Worm (Caenorhabditis elegans) whole organism, young adult: ENCODE measurements around the gene rfs-1.

Experiments
- B0261.1 ChIP-seq: sonication (generic microtip); optimal IDR thresholded peaks from 2 replicates; lab custom pipeline; 2016; ENCODE audit warnings: mild to moderate bottlenecking, missing genetic modification characterization, moderate library complexity, missing compliant biosample characterization
- C06A6.2 ChIP-seq: fragments of 200-800 bp; sonication (Bioruptor generic); conservative IDR thresholded peaks from 2 replicates; pipeline ENCODE4 v1.3.6; 2022; ENCODE audit warnings: missing genetic modification characterization, missing compliant biosample characterization
- D2030.7 ChIP-seq: fragments of 200-800 bp; sonication (Bioruptor generic); IDR thresholded peaks from 2 replicates; pipeline ENCODE4 v1.3.6; 2022; ENCODE audit warnings: missing genetic modification reagents, missing genetic modification characterization, missing compliant biosample characterization
- F10E7.11 ChIP-seq: sonication (generic microtip); optimal IDR thresholded peaks from 2 replicates; lab custom pipeline; 2017; ENCODE audit warnings: mild to moderate bottlenecking, missing genetic modification characterization, moderate library complexity, missing compliant biosample characterization
- F23B12.7 ChIP-seq: sonication (generic microtip); optimal IDR thresholded peaks from 2 replicates; lab custom pipeline; 2017; ENCODE audit warnings: missing genetic modification characterization, mild to moderate bottlenecking, missing compliant biosample characterization, antibody characterized with exemption, moderate library complexity; ENCODE audit not compliant: insufficient read depth
- F33H1.4 ChIP-seq: fragments of 200-800 bp; sonication (Bioruptor generic); IDR thresholded peaks from 2 replicates; pipeline ENCODE4 v1.3.6; 2022; ENCODE audit warnings: missing genetic modification reagents, missing genetic modification characterization, missing compliant biosample characterization
- F57A8.1 ChIP-seq: fragments of 200-800 bp; sonication (Bioruptor generic); optimal IDR thresholded peaks from 2 replicates; lab custom pipeline; 2018; ENCODE audit warnings: mild to moderate bottlenecking, missing genetic modification characterization, moderate library complexity, missing compliant biosample characterization
- T26A5.8 ChIP-seq: sonication (generic microtip); optimal IDR thresholded peaks from 2 replicates; lab custom pipeline; 2016; ENCODE audit warnings: missing genetic modification characterization, missing compliant biosample characterization
- Y95B8A.8 ChIP-seq: fragments of 200-800 bp; sonication (Bioruptor generic); IDR thresholded peaks from 2 replicates; pipeline ENCODE4 v1.3.6; 2022; ENCODE audit warnings: missing genetic modification reagents, missing genetic modification characterization, missing compliant biosample characterization
- aptf-3 ChIP-seq: fragments of 200-800 bp; sonication (Bioruptor generic); IDR thresholded peaks from 2 replicates; pipeline ENCODE4 v1.3.6; 2022; ENCODE audit warnings: missing genetic modification characterization, missing compliant biosample characterization
- attf-5 ChIP-seq: fragments of 200-800 bp; sonication (Bioruptor generic); optimal IDR thresholded peaks from 2 replicates; lab custom pipeline; 2018; ENCODE audit warnings: mild to moderate bottlenecking, missing genetic modification characterization, missing compliant biosample characterization
- attf-6 ChIP-seq: fragments of 200-800 bp; sonication (Bioruptor generic); IDR thresholded peaks from 2 replicates; pipeline ENCODE4 v1.3.6; 2022; ENCODE audit warnings: missing genetic modification reagents, missing genetic modification characterization, missing compliant biosample characterization
- bed-1 ChIP-seq: fragments of 200-800 bp; sonication (Bioruptor generic); IDR thresholded peaks from 2 replicates; pipeline ENCODE4 v1.3.6; 2022; ENCODE audit warnings: missing genetic modification reagents, missing genetic modification characterization, missing compliant biosample characterization
- bed-2 ChIP-seq: fragments of 200-800 bp; sonication (Bioruptor generic); IDR thresholded peaks from 2 replicates; pipeline ENCODE4 v1.3.6; 2022; ENCODE audit warnings: missing genetic modification reagents, missing genetic modification characterization, missing compliant biosample characterization
- cebp-1 ChIP-seq, 2 experiments: fragments of 200-800 bp in 1 of 2; sonication (Bioruptor generic) in 1 of 2; sonication (generic microtip) in 1 of 2; IDR thresholded peaks in 1 of 2; optimal IDR thresholded peaks in 1 of 2; 2 replicates each; pipeline versions ENCODE4 v1.3.6 to Lab custom; 2017 to 2022; ENCODE audit warnings: missing compliant biosample characterization in 2 of 2, missing genetic modification characterization in 2 of 2, mild to moderate bottlenecking in 1 of 2, missing genetic modification reagents in 1 of 2, moderate library complexity in 1 of 2
- ceh-100 ChIP-seq: fragments of 200-800 bp; sonication (Bioruptor generic); IDR thresholded peaks from 2 replicates; pipeline ENCODE4 v1.3.6; 2022; ENCODE audit warnings: missing genetic modification reagents, missing genetic modification characterization, missing compliant biosample characterization
- ceh-58 ChIP-seq: fragments of 200-800 bp; sonication (Bioruptor generic); IDR thresholded peaks from 2 replicates; pipeline ENCODE4 v1.3.6; 2022; ENCODE audit warnings: missing genetic modification characterization, missing compliant biosample characterization
- ceh-79 ChIP-seq: sonication (generic microtip); optimal IDR thresholded peaks from 2 replicates; lab custom pipeline; 2017; ENCODE audit warnings: mild to moderate bottlenecking, missing genetic modification characterization, missing compliant biosample characterization
- chd-7 ChIP-seq: sonication (generic microtip); optimal IDR thresholded peaks from 2 replicates; lab custom pipeline; 2016; ENCODE audit warnings: mild to moderate bottlenecking, missing genetic modification characterization, moderate library complexity, missing compliant biosample characterization
- die-1 ChIP-seq: sonication (generic microtip); optimal IDR thresholded peaks from 2 replicates; lab custom pipeline; 2016; ENCODE audit warnings: missing genotype, mild to moderate bottlenecking, missing genetic modification characterization, missing compliant biosample characterization
- dox-1 ChIP-seq: fragments of 200-800 bp; sonication (Bioruptor generic); IDR thresholded peaks from 2 replicates; pipeline ENCODE4 v1.3.6; 2022; ENCODE audit warnings: missing genetic modification reagents, missing genetic modification characterization, missing compliant biosample characterization
- ekl-4 ChIP-seq: fragments of 200-800 bp; sonication (Bioruptor generic); IDR thresholded peaks from 2 replicates; pipeline ENCODE4 v1.3.6; 2022; ENCODE audit warnings: missing genetic modification reagents, missing genetic modification characterization, missing compliant biosample characterization
- hrde-1 ChIP-seq: sonication (generic microtip); optimal IDR thresholded peaks from 2 replicates; lab custom pipeline; 2016; ENCODE audit warnings: missing genetic modification characterization, mild to moderate bottlenecking, missing compliant biosample characterization, moderate library complexity, missing genotype, missing genetic modification reagents, borderline replicate concordance
- let-607 ChIP-seq, 2 experiments: fragments of 200-800 bp in 1 of 2; sonication (Bioruptor generic) in 1 of 2; sonication (generic microtip) in 1 of 2; optimal IDR thresholded peaks; 2 replicates each; lab custom pipeline; 2016 to 2018; ENCODE audit warnings: mild to moderate bottlenecking in 2 of 2, missing compliant biosample characterization in 2 of 2, missing genetic modification characterization in 2 of 2, moderate library complexity in 2 of 2, missing genotype in 1 of 2
- lin-26 ChIP-seq: fragments of 200-800 bp; sonication (Bioruptor generic); IDR thresholded peaks from 2 replicates; pipeline ENCODE4 v1.3.6; 2022; ENCODE audit warnings: missing genetic modification reagents, missing genetic modification characterization, missing compliant biosample characterization
- lin-35 ChIP-seq, 3 experiments: fragments of 150-350 bp in 2 of 3; sonication (generic microtip) in 1 of 3; optimal IDR thresholded peaks; 2 replicates each; lab custom pipeline; 2014 to 2018; ENCODE audit warnings: missing biosample characterization in 3 of 3, missing genetic modification characterization in 3 of 3, missing genetic modification reagents in 3 of 3
- lin-40 ChIP-seq: sonication (generic microtip); optimal IDR thresholded peaks from 2 replicates; lab custom pipeline; 2016; ENCODE audit warnings: missing genetic modification characterization, mild to moderate bottlenecking, missing compliant biosample characterization, missing genotype, missing genetic modification reagents
- lin-54 ChIP-seq: fragments of 200-800 bp; sonication (Bioruptor generic); optimal IDR thresholded peaks from 2 replicates; lab custom pipeline; 2018; ENCODE audit warnings: mild to moderate bottlenecking, missing genetic modification characterization, missing compliant biosample characterization
- lsl-1 ChIP-seq: fragments of 200-800 bp; sonication (Bioruptor generic); optimal IDR thresholded peaks from 2 replicates; lab custom pipeline; 2018; ENCODE audit warnings: mild to moderate bottlenecking, missing genetic modification characterization, moderate library complexity, missing compliant biosample characterization
- madf-6 ChIP-seq: fragments of 200-800 bp; sonication (Bioruptor generic); IDR thresholded peaks from 2 replicates; pipeline ENCODE4 v1.3.6; 2022; ENCODE audit warnings: missing genetic modification reagents, missing genetic modification characterization, missing compliant biosample characterization
- madf-8 ChIP-seq: fragments of 200-800 bp; sonication (Bioruptor generic); conservative IDR thresholded peaks from 2 replicates; pipeline ENCODE4 v1.3.6; 2022; ENCODE audit warnings: missing genetic modification reagents, missing genetic modification characterization, missing compliant biosample characterization
- mes-4 ChIP-seq: sonication (generic microtip); optimal IDR thresholded peaks from 2 replicates; lab custom pipeline; 2016; ENCODE audit warnings: missing genotype, missing genetic modification characterization, missing compliant biosample characterization
- nhr-27 ChIP-seq: fragments of 200-800 bp; sonication (Bioruptor generic); optimal IDR thresholded peaks from 2 replicates; lab custom pipeline; 2018; ENCODE audit warnings: mild to moderate bottlenecking, missing genetic modification characterization, moderate library complexity, missing compliant biosample characterization
- nhr-80 ChIP-seq: sonication (generic microtip); optimal IDR thresholded peaks from 2 replicates; lab custom pipeline; 2016; ENCODE audit warnings: missing genetic modification characterization, missing compliant biosample characterization
- pbrm-1 ChIP-seq: fragments of 200-800 bp; sonication (Bioruptor generic); IDR thresholded peaks from 2 replicates; pipeline ENCODE4 v1.3.6; 2022; ENCODE audit warnings: missing genetic modification reagents, missing genetic modification characterization, missing compliant biosample characterization
- pha-4 ChIP-seq: fragments of 150-350 bp; sonication (generic microtip); optimal IDR thresholded peaks from 2 replicates; lab custom pipeline; 2014; ENCODE audit warnings: missing biosample characterization, missing genetic modification reagents, missing genetic modification characterization
- rpc-1 ChIP-seq, 2 experiments: fragments of 150-350 bp in 1 of 2; sonication (generic microtip) in 1 of 2; optimal IDR thresholded peaks; 2 replicates each; lab custom pipeline; 2014 to 2018; ENCODE audit warnings: missing biosample characterization in 1 of 2, missing genetic modification characterization in 1 of 2, missing genetic modification reagents in 1 of 2, missing genotype in 1 of 2
- sdz-38 ChIP-seq: sonication (generic microtip); optimal IDR thresholded peaks from 2 replicates; lab custom pipeline; 2016; ENCODE audit warnings: missing genotype, missing genetic modification characterization, missing compliant biosample characterization
- sea-2 ChIP-seq: fragments of 200-800 bp; sonication (Bioruptor generic); IDR thresholded peaks from 2 replicates; pipeline ENCODE4 v1.3.6; 2022; ENCODE audit warnings: missing genetic modification characterization, missing compliant biosample characterization
- unc-62 ChIP-seq: fragments of 150-350 bp; optimal IDR thresholded peaks from 2 replicates; lab custom pipeline; 2014; ENCODE audit warnings: missing biosample characterization, missing genetic modification reagents, missing genetic modification characterization
- zfh-2 ChIP-seq: fragments of 200-800 bp; sonication (Bioruptor generic); conservative IDR thresholded peaks from 2 replicates; pipeline ENCODE4 v1.3.6; 2022; ENCODE audit warnings: missing genetic modification reagents, missing genetic modification characterization, missing compliant biosample characterization
- ztf-18 ChIP-seq: sonication (generic microtip); optimal IDR thresholded peaks from 2 replicates; lab custom pipeline; 2016; ENCODE audit warnings: missing genotype, mild to moderate bottlenecking, missing genetic modification characterization, missing compliant biosample characterization
- ztf-28 ChIP-seq: fragments of 200-800 bp; sonication (Bioruptor generic); IDR thresholded peaks from 2 replicates; pipeline ENCODE4 v1.3.6; 2022; ENCODE audit warnings: missing genetic modification reagents, missing genetic modification characterization, missing compliant biosample characterization
- ztf-3 ChIP-seq: fragments of 200-800 bp; sonication (Bioruptor generic); optimal IDR thresholded peaks from 2 replicates; lab custom pipeline; 2018; ENCODE audit warnings: mild to moderate bottlenecking, missing genetic modification characterization, missing compliant biosample characterization

The rfs-1 gene

ce11 chrIII:8235880-8236279 is 9.6 kb downstream of the rfs-1 start, which contains the start of gene C02F5.5:
TSS of gene C02F5.5 (plus strand) at chrIII:8236180.
- TF ChIP-seq rpc-1 (optimal IDR thresholded peaks at IDR 0.05; lab: Kevin White, UChicago) (no peak), rpc-1 (tag; optimal IDR thresholded peaks at IDR 0.05; lab: Kevin White, UChicago) (no peak), ekl-4 (GFP tag; lab: Robert Waterston, UW) (no peak), T26A5.8 (tag; lab: Kevin White, UChicago) (no peak), lin-35 (GFP tag; optimal IDR thresholded peaks at IDR 0.05; lab: Kevin White, UChicago) (no peak), nhr-80 (tag; lab: Kevin White, UChicago) (no peak), bed-1 (GFP tag; lab: Robert Waterston, UW) (no peak), aptf-3 (GFP tag; lab: Robert Waterston, UW) (no peak), die-1 (tag; lab: Kevin White, UChicago) (no peak), let-607 (tag; optimal IDR thresholded peaks at IDR 0.05; lab: Kevin White, UChicago) (no peak), F23B12.7 (no peak), madf-6 (no peak), lin-26 (GFP tag; lab: Robert Waterston, UW) (no peak), C06A6.2 (GFP tag; lab: Robert Waterston, UW) (no peak), F33H1.4 (GFP tag; lab: Robert Waterston, UW) (no peak), bed-2 (GFP tag; lab: Robert Waterston, UW) (no peak), ceh-79 (no peak)

ce11 chrIII:8237827-8238226 is 11.5 kb downstream of the rfs-1 start, which contains the start of gene tsp-2:
TSS of gene tsp-2 (minus strand) at chrIII:8237935.
- TF ChIP-seq nhr-80 (tag; lab: Kevin White, UChicago) = peak; percentile 79
- no peak for TF ChIP-seq lin-40 (tag; lab: Kevin White, UChicago)
- peak; percentile 15; the same call in 1 of the 2 replicates for TF ChIP-seq cebp-1 (GFP tag; IDR thresholded peaks at IDR 0.05; lab: Robert Waterston, UW)
- TF ChIP-seq cebp-1 (tag; optimal IDR thresholded peaks at IDR 0.05; lab: Kevin White, UChicago) = peak; percentile 68
- TF ChIP-seq sdz-38 = no peak
- no peak for TF ChIP-seq ztf-28
- peak; percentile 80 for TF ChIP-seq unc-62 (GFP tag; lab: Kevin White, UChicago)
- TF ChIP-seq pha-4 (tag; lab: Kevin White, UChicago) = peak; percentile 47
- TF ChIP-seq attf-5 = no peak
- no peak for TF ChIP-seq sea-2 (GFP tag; lab: Robert Waterston, UW)
- TF ChIP-seq ceh-100 (GFP tag; lab: Robert Waterston, UW) = no peak
- TF ChIP-seq ztf-18 (tag; lab: Kevin White, UChicago) = no peak
- TF ChIP-seq, all 124 proteins: peak for 4

ce11 chrIII:8239325-8239724 is 13.0 kb downstream of the rfs-1 start, which contains the start of gene tsp-1:
TSS of gene tsp-1 (minus strand) at chrIII:8239423.
- TF ChIP-seq madf-8 (no peak), nhr-27 (no peak), dox-1 (GFP tag; lab: Robert Waterston, UW) (no peak), mes-4 (tag; lab: Kevin White, UChicago) (no peak), pbrm-1 (no peak), Y95B8A.8 (GFP tag; lab: Robert Waterston, UW) (no peak), chd-7 (no peak), hrde-1 (tag; lab: Kevin White, UChicago) (no peak), F10E7.11 (tag; lab: Kevin White, UChicago) (no peak), zfh-2 (no peak), attf-6 (no peak), ceh-58 (GFP tag; lab: Robert Waterston, UW) (no peak), F57A8.1 (GFP tag; lab: Kevin White, UChicago) (no peak), B0261.1 (tag; lab: Kevin White, UChicago) (no peak), lin-54 (no peak), lsl-1 (GFP tag; lab: Kevin White, UChicago) (no peak), ztf-3 (no peak), D2030.7 (GFP tag; lab: Robert Waterston, UW) (no peak)
